Fruit fly (Drosophila melanogaster): ENCODE measurements around the gene Tgi.
A peak's percentile ranks its signal among the peaks of the same experiment; 100 is the strongest.

Tgi gene

DNA sequence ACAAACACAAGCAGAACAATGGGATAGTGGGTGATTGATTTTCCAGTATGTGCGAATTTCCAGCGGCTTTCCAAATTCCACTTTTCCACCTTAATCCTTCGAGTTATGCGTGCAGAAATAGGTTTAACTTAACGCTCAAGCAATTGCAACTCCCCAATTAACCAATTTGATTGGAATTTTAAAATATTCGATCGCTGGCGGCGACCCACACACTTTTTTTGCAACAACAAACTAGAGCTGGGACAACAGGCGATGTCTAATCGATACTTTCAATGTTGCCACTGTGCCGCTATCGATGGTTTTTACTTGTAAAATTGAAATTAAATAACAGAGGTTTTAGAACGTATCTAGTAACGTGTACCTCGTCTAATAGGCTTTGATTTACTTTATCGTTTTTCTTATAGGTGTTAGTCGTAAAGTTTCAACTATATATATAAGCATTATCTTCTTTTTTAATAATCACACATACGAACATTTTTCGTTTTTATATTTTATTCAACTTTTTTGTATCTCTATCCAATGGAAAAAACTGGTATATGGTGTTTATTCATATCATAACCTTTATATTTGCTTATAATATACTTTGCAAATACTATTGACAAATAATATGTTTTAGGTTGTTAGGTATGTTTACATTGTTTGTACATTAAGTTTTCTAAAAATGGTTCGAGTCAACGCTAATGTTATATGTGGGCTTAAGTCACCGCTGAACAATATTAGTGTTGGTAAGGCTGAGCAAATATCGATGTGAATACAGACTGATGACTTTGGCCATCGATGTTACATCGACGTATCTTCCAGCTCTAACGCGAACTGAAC lies at the start of gene Tgi, which contains the start of gene Abp1 (continued):
- TF ChIP-seq GATAe (GFP tag; conservative IDR thresholded peaks at IDR 0.05) (no peak), phol (tag; optimal IDR thresholded peaks at IDR 0.05) (peak; percentile 19), CG17361 (GFP tag; IDR thresholded peaks at IDR 0.05) (peak; percentile 34; the same call in 2 of the 3 replicates), CG1792 (GFP tag; optimal IDR thresholded peaks at IDR 0.05) (no peak), CG11456 (GFP tag; IDR thresholded peaks at IDR 0.05) (peak; percentile 77), CG17186 (GFP tag; optimal IDR thresholded peaks at IDR 0.05) (no peak), caup (GFP tag; optimal IDR thresholded peaks at IDR 0.05; ENCODE audit: severe bottlenecking) (peak; percentile 16), ci (GFP tag; IDR thresholded peaks at IDR 0.05) (0 out of 3 replicates have a peak, but pooled peaks have one; percentile 42), NC2β (GFP tag; optimal IDR thresholded peaks at IDR 0.05) (peak; percentile 18), CG10959 (GFP tag; IDR thresholded peaks at IDR 0.05) (no peak), CG1603 (tag; optimal IDR thresholded peaks at IDR 0.05) (peak; percentile 75), CG15696 (tag; optimal IDR thresholded peaks at IDR 0.05) (peak; percentile 36), ssp (GFP tag; IDR thresholded peaks at IDR 0.05) (peak; percentile 27; the same call in 1 of the 2 replicates), CG17829 (tag; optimal IDR thresholded peaks at IDR 0.05) (peak; percentile 31), CG17328 (GFP tag; IDR thresholded peaks at IDR 0.05) (no peak), vvl (GFP tag; IDR thresholded peaks at IDR 0.05) (peak; percentile 12; the same call in 1 of the 2 replicates), bbx (GFP tag; IDR thresholded peaks at IDR 0.05; ENCODE audit: partially characterized antibody) (peak; percentile 91), MBD-R2 (GFP tag; IDR thresholded peaks at IDR 0.05) (peak; percentile 79), chinmo (GFP tag; IDR thresholded peaks at IDR 0.05; ENCODE audit: partially characterized antibody) (peak; percentile 80; the same call in 2 of the 4 replicates), NfI (GFP tag; optimal IDR thresholded peaks at IDR 0.05) (peak; percentile 26), pita (GFP tag; optimal IDR thresholded peaks at IDR 0.05) (peak; percentile 78), Camta (GFP tag; optimal IDR thresholded peaks at IDR 0.05) (peak; percentile 4), insv (GFP tag; optimal IDR thresholded peaks at IDR 0.05) (peak in 1 of 2 experiments; percentile 1), amos (GFP tag; IDR thresholded peaks at IDR 0.05; ENCODE audit: partially characterized antibody) (peak; percentile 95), Side (GFP tag; optimal IDR thresholded peaks at IDR 0.05) (no peak), CG12155 (GFP tag; optimal IDR thresholded peaks at IDR 0.05) (peak; percentile 23), prd (optimal IDR thresholded peaks at IDR 0.05) (no peak), prd (GFP tag; IDR thresholded peaks at IDR 0.05) (peak; percentile 21; the same call in 1 of the 3 replicates), Deaf1 (tag; optimal IDR thresholded peaks at IDR 0.05) (no peak), lilli (GFP tag; optimal IDR thresholded peaks at IDR 0.05) (peak; percentile 41), BEAF-32 (GFP tag; optimal IDR thresholded peaks at IDR 0.05) (peak; percentile 91), D (optimal IDR thresholded peaks at IDR 0.05) (no peak), D (GFP tag; optimal IDR thresholded peaks at IDR 0.05) (no peak), CG12236 (GFP tag; optimal IDR thresholded peaks at IDR 0.05) (no peak), CG34224 (GFP tag; IDR thresholded peaks at IDR 0.05; ENCODE audit: partially characterized antibody) (peak; percentile 77), CG30020 (tag; optimal IDR thresholded peaks at IDR 0.05) (peak; percentile 10), CG15269 (tag; optimal IDR thresholded peaks at IDR 0.05) (peak; percentile 21), Xbp1 (GFP tag; optimal IDR thresholded peaks at IDR 0.05) (peak; percentile 10), Ets65A (GFP tag) (peak; percentile 86), CG2712 (tag; optimal IDR thresholded peaks at IDR 0.05) (peak; percentile 7), CG3407 (GFP tag; optimal IDR thresholded peaks at IDR 0.05) (no peak), CG14860 (GFP tag; IDR thresholded peaks at IDR 0.05; ENCODE audit: partially characterized antibody) (peak; percentile 60), chn (GFP tag; optimal IDR thresholded peaks at IDR 0.05) (peak; percentile 32), unc-4 (GFP tag; IDR thresholded peaks at IDR 0.05; ENCODE audit: partially characterized antibody) (peak; percentile 73), HLH3B (GFP tag; IDR thresholded peaks at IDR 0.05) (no peak), CG3163 (GFP tag; optimal IDR thresholded peaks at IDR 0.05) (peak; percentile 10), CG12299 (tag; optimal IDR thresholded peaks at IDR 0.05) (no peak), zen (tag; optimal IDR thresholded peaks at IDR 0.05) (peak; percentile 41)
